Worm (Caenorhabditis elegans) whole organism, young adult: ENCODE data around the gene R166.3.

Source experiments
- B0336.3 ChIP-seq: fragments of 200-800 bp; sonication (Bioruptor generic); IDR thresholded peaks from 2 replicates; pipeline ENCODE4 v1.3.6; 2022; ENCODE audit warnings: missing genetic modification characterization, missing compliant biosample characterization
- C17E4.6 ChIP-seq: fragments of 200-800 bp; sonication (Bioruptor generic); IDR thresholded peaks from 2 replicates; pipeline ENCODE4 v1.3.6; 2022; ENCODE audit warnings: missing genetic modification reagents, missing genetic modification characterization, missing compliant biosample characterization
- D2030.7 ChIP-seq: fragments of 200-800 bp; sonication (Bioruptor generic); IDR thresholded peaks from 2 replicates; pipeline ENCODE4 v1.3.6; 2022; ENCODE audit warnings: missing genetic modification reagents, missing genetic modification characterization, missing compliant biosample characterization
- F37B4.10 ChIP-seq: fragments of 200-800 bp; sonication (Bioruptor generic); IDR thresholded peaks from 2 replicates; pipeline ENCODE4 v1.3.6; 2022; ENCODE audit warnings: missing genetic modification characterization, missing compliant biosample characterization
- F39B2.1 ChIP-seq: fragments of 200-800 bp; sonication (Bioruptor generic); IDR thresholded peaks from 2 replicates; pipeline ENCODE4 v1.3.6; 2022; ENCODE audit warnings: missing genetic modification reagents, missing genetic modification characterization, missing compliant biosample characterization
- F52B5.7 ChIP-seq: sonication (generic microtip); optimal IDR thresholded peaks from 2 replicates; lab custom pipeline; 2016; ENCODE audit warnings: mild to moderate bottlenecking, missing genetic modification characterization, missing compliant biosample characterization
- T07F8.4 ChIP-seq: sonication (generic microtip); optimal IDR thresholded peaks from 2 replicates; lab custom pipeline; 2016; ENCODE audit warnings: mild to moderate bottlenecking, missing genetic modification characterization, moderate library complexity, missing compliant biosample characterization
- T26A5.8 ChIP-seq: sonication (generic microtip); optimal IDR thresholded peaks from 2 replicates; lab custom pipeline; 2016; ENCODE audit warnings: missing genetic modification characterization, missing compliant biosample characterization
- Y56A3A.18 ChIP-seq: fragments of 200-800 bp; sonication (Bioruptor generic); IDR thresholded peaks from 2 replicates; pipeline ENCODE4 v1.3.6; 2022; ENCODE audit warnings: missing genetic modification reagents, missing genetic modification characterization, missing compliant biosample characterization
- Y79H2A.3 ChIP-seq: fragments of 200-800 bp; sonication (Bioruptor generic); conservative IDR thresholded peaks from 2 replicates; pipeline ENCODE4 v1.3.6; 2022; ENCODE audit warnings: missing genetic modification reagents, missing genetic modification characterization, missing compliant biosample characterization
- Y95B8A.8 ChIP-seq: fragments of 200-800 bp; sonication (Bioruptor generic); IDR thresholded peaks from 2 replicates; pipeline ENCODE4 v1.3.6; 2022; ENCODE audit warnings: missing genetic modification reagents, missing genetic modification characterization, missing compliant biosample characterization
- attf-5 ChIP-seq: fragments of 200-800 bp; sonication (Bioruptor generic); optimal IDR thresholded peaks from 2 replicates; lab custom pipeline; 2018; ENCODE audit warnings: mild to moderate bottlenecking, missing genetic modification characterization, missing compliant biosample characterization
- attf-6 ChIP-seq: fragments of 200-800 bp; sonication (Bioruptor generic); IDR thresholded peaks from 2 replicates; pipeline ENCODE4 v1.3.6; 2022; ENCODE audit warnings: missing genetic modification reagents, missing genetic modification characterization, missing compliant biosample characterization
- cebp-1 ChIP-seq, 2 experiments: fragments of 200-800 bp in 1 of 2; sonication (Bioruptor generic) in 1 of 2; sonication (generic microtip) in 1 of 2; IDR thresholded peaks in 1 of 2; optimal IDR thresholded peaks in 1 of 2; 2 replicates each; pipeline versions ENCODE4 v1.3.6 to Lab custom; 2017 to 2022; ENCODE audit warnings: missing compliant biosample characterization in 2 of 2, missing genetic modification characterization in 2 of 2, mild to moderate bottlenecking in 1 of 2, missing genetic modification reagents in 1 of 2, moderate library complexity in 1 of 2
- cebp-2 ChIP-seq: fragments of 200-800 bp; sonication (Bioruptor generic); IDR thresholded peaks from 2 replicates; pipeline ENCODE4 v1.3.6; 2022; ENCODE audit warnings: missing genetic modification characterization, missing compliant biosample characterization
- ceh-100 ChIP-seq: fragments of 200-800 bp; sonication (Bioruptor generic); IDR thresholded peaks from 2 replicates; pipeline ENCODE4 v1.3.6; 2022; ENCODE audit warnings: missing genetic modification reagents, missing genetic modification characterization, missing compliant biosample characterization
- ceh-40 ChIP-seq: fragments of 200-800 bp; sonication (Bioruptor generic); IDR thresholded peaks from 2 replicates; pipeline ENCODE4 v1.3.6; 2022; ENCODE audit warnings: missing genetic modification characterization, missing compliant biosample characterization
- die-1 ChIP-seq: sonication (generic microtip); optimal IDR thresholded peaks from 2 replicates; lab custom pipeline; 2016; ENCODE audit warnings: missing genotype, mild to moderate bottlenecking, missing genetic modification characterization, missing compliant biosample characterization
- dox-1 ChIP-seq: fragments of 200-800 bp; sonication (Bioruptor generic); IDR thresholded peaks from 2 replicates; pipeline ENCODE4 v1.3.6; 2022; ENCODE audit warnings: missing genetic modification reagents, missing genetic modification characterization, missing compliant biosample characterization
- efl-1 ChIP-seq: fragments of 150-350 bp; optimal IDR thresholded peaks from 2 replicates; lab custom pipeline; 2014; ENCODE audit warnings: missing biosample characterization, missing genetic modification reagents, missing genetic modification characterization
- egl-18 ChIP-seq: fragments of 200-800 bp; sonication (Bioruptor generic); IDR thresholded peaks from 2 replicates; pipeline ENCODE4 v1.3.6; 2022; ENCODE audit warnings: missing genetic modification reagents, missing genetic modification characterization, missing compliant biosample characterization
- lag-1 ChIP-seq: fragments of 200-800 bp; sonication (Bioruptor generic); IDR thresholded peaks from 2 replicates; pipeline ENCODE4 v1.3.6; 2022; ENCODE audit warnings: missing genetic modification reagents, missing genetic modification characterization, missing compliant biosample characterization
- lsl-1 ChIP-seq: fragments of 200-800 bp; sonication (Bioruptor generic); optimal IDR thresholded peaks from 2 replicates; lab custom pipeline; 2018; ENCODE audit warnings: mild to moderate bottlenecking, missing genetic modification characterization, moderate library complexity, missing compliant biosample characterization
- lsy-27 ChIP-seq: sonication (generic microtip); optimal IDR thresholded peaks from 2 replicates; lab custom pipeline; 2017; ENCODE audit warnings: missing genetic modification characterization, mild to moderate bottlenecking, missing compliant biosample characterization, antibody characterized with exemption, missing genotype, borderline replicate concordance; ENCODE audit not compliant: insufficient read depth
- madf-6 ChIP-seq: fragments of 200-800 bp; sonication (Bioruptor generic); IDR thresholded peaks from 2 replicates; pipeline ENCODE4 v1.3.6; 2022; ENCODE audit warnings: missing genetic modification reagents, missing genetic modification characterization, missing compliant biosample characterization
- mel-28 ChIP-seq: sonication (generic microtip); optimal IDR thresholded peaks from 2 replicates; lab custom pipeline; 2016; ENCODE audit warnings: borderline replicate concordance, mild to moderate bottlenecking, missing genetic modification characterization, missing compliant biosample characterization
- nfya-1 ChIP-seq: sonication (generic microtip); optimal IDR thresholded peaks from 2 replicates; lab custom pipeline; 2017; ENCODE audit warnings: antibody characterized with exemption, missing compliant biosample characterization, missing genetic modification characterization, borderline replicate concordance; ENCODE audit not compliant: insufficient read depth
- nfyb-1 ChIP-seq: fragments of 200-800 bp; sonication (Bioruptor generic); IDR thresholded peaks from 2 replicates; pipeline ENCODE4 v1.3.6; 2022; ENCODE audit warnings: missing genetic modification reagents, missing genetic modification characterization, missing compliant biosample characterization
- nhr-120 ChIP-seq: fragments of 200-800 bp; sonication (Bioruptor generic); IDR thresholded peaks from 2 replicates; pipeline ENCODE4 v1.3.6; 2022; ENCODE audit warnings: missing genetic modification characterization, missing compliant biosample characterization
- nhr-80 ChIP-seq: sonication (generic microtip); optimal IDR thresholded peaks from 2 replicates; lab custom pipeline; 2016; ENCODE audit warnings: missing genetic modification characterization, missing compliant biosample characterization
- snpc-1.3 ChIP-seq: sonication (generic microtip); optimal IDR thresholded peaks from 2 replicates; lab custom pipeline; 2017; ENCODE audit warnings: missing genetic modification characterization, mild to moderate bottlenecking, missing compliant biosample characterization, antibody characterized with exemption, moderate library complexity, missing genotype, missing genetic modification reagents; ENCODE audit not compliant: insufficient read depth
- sptf-2 ChIP-seq: fragments of 200-800 bp; sonication (Bioruptor generic); optimal IDR thresholded peaks from 2 replicates; lab custom pipeline; 2018; ENCODE audit warnings: mild to moderate bottlenecking, missing genetic modification characterization, missing compliant biosample characterization
- tbx-9 ChIP-seq: sonication (generic microtip); optimal IDR thresholded peaks from 2 replicates; lab custom pipeline; 2016; ENCODE audit warnings: borderline replicate concordance, missing genetic modification characterization, inconsistent platforms, missing compliant biosample characterization
- tlf-1 ChIP-seq: fragments of 200-800 bp; sonication (Bioruptor generic); optimal IDR thresholded peaks from 2 replicates; lab custom pipeline; 2018; ENCODE audit warnings: mild to moderate bottlenecking, missing genetic modification characterization, missing compliant biosample characterization
- unc-130 ChIP-seq: sonication (generic microtip); optimal IDR thresholded peaks from 2 replicates; lab custom pipeline; 2016; ENCODE audit warnings: missing genetic modification reagents, missing genetic modification characterization, missing compliant biosample characterization
- unc-62 ChIP-seq: fragments of 150-350 bp; optimal IDR thresholded peaks from 2 replicates; lab custom pipeline; 2014; ENCODE audit warnings: missing biosample characterization, missing genetic modification reagents, missing genetic modification characterization
- zfh-2 ChIP-seq: fragments of 200-800 bp; sonication (Bioruptor generic); conservative IDR thresholded peaks from 2 replicates; pipeline ENCODE4 v1.3.6; 2022; ENCODE audit warnings: missing genetic modification reagents, missing genetic modification characterization, missing compliant biosample characterization
- zim-3 ChIP-seq: sonication (generic microtip); optimal IDR thresholded peaks from 2 replicates; lab custom pipeline; 2017; ENCODE audit warnings: mild to moderate bottlenecking, missing genetic modification characterization, moderate library complexity, missing compliant biosample characterization
- ztf-18 ChIP-seq: sonication (generic microtip); optimal IDR thresholded peaks from 2 replicates; lab custom pipeline; 2016; ENCODE audit warnings: missing genotype, mild to moderate bottlenecking, missing genetic modification characterization, missing compliant biosample characterization
- ztf-22 ChIP-seq: fragments of 200-800 bp; sonication (Bioruptor generic); optimal IDR thresholded peaks from 2 replicates; lab custom pipeline; 2018; ENCODE audit warnings: mild to moderate bottlenecking, missing genetic modification characterization, moderate library complexity, missing compliant biosample characterization
- ztf-25 ChIP-seq: fragments of 200-800 bp; sonication (Bioruptor generic); IDR thresholded peaks from 2 replicates; pipeline ENCODE4 v1.3.6; 2022; ENCODE audit warnings: missing genetic modification reagents, missing genetic modification characterization, missing compliant biosample characterization
- ztf-28 ChIP-seq: fragments of 200-800 bp; sonication (Bioruptor generic); IDR thresholded peaks from 2 replicates; pipeline ENCODE4 v1.3.6; 2022; ENCODE audit warnings: missing genetic modification reagents, missing genetic modification characterization, missing compliant biosample characterization
- ztf-3 ChIP-seq: fragments of 200-800 bp; sonication (Bioruptor generic); optimal IDR thresholded peaks from 2 replicates; lab custom pipeline; 2018; ENCODE audit warnings: mild to moderate bottlenecking, missing genetic modification characterization, missing compliant biosample characterization

The R166.3 gene

DNA sequence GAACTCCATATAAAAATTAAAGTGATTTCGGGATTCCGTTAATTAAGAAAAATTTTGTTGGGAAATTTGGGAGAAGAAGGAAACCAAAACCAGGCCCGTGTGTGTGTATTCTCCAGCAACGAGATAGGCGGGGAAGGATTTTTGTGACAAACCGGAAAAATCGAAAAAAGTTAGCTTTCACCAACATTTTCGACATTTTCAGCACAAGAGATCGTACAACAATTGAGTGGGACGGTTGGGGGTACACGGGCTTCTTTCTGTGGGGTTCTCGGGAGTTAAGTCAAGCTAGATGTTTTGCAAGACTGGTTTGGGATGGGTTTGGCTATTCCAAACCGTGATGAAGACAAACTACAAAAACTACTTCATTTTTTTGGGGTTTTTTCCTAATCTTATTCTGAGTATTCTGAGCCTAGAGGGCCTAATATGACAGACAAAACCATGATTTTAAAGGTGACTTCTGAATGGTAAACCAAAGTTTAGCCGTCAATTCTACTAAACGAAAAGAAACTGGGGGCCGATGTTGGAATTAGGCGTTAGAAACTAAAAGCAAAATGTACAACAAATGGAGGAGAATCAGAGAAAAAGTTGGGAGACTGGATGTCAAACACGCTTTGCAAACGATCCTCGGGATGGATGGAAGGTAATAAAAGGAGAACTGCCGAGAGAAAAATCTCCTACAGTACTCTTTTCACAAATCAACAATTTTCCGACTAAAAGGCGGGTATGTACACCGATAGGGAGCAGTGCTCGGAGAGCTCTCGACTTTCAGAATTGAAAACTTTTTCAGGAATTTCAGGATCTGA lies 3.7 kb upstream of the R166.3 start (continued):
- peak; percentile 48 for TF ChIP-seq B0336.3
- TF ChIP-seq lsy-27: no peak
- TF ChIP-seq attf-6 (GFP tag; lab: Robert Waterston, UW): no peak

- TF ChIP-seq ztf-3 (GFP tag; lab: Kevin White, UChicago): peak; percentile 14
- peak; percentile 80 for TF ChIP-seq ceh-40
- no peak for TF ChIP-seq egl-18 (GFP tag; lab: Robert Waterston, UW)
- peak; percentile 74; the same call in 1 of the 2 replicates for TF ChIP-seq F39B2.1 (GFP tag; lab: Robert Waterston, UW)
- peak; percentile 91 for TF ChIP-seq attf-5
- peak; percentile 18; the same call in 1 of the 2 replicates for TF ChIP-seq cebp-1 (GFP tag; IDR thresholded peaks at IDR 0.05; lab: Robert Waterston, UW)
- peak; percentile 89 for TF ChIP-seq cebp-1 (tag; optimal IDR thresholded peaks at IDR 0.05; lab: Kevin White, UChicago)
- TF ChIP-seq T07F8.4 (tag; lab: Kevin White, UChicago): no peak
- TF ChIP-seq unc-62 (GFP tag; lab: Kevin White, UChicago): peak; percentile 84
- TF ChIP-seq unc-130: no peak
- no peak for TF ChIP-seq sptf-2 (GFP tag; lab: Kevin White, UChicago)
- 0 out of 2 replicates have a peak, but pooled peaks have one; percentile 7 for TF ChIP-seq Y79H2A.3 (GFP tag; lab: Robert Waterston, UW)
- TF ChIP-seq nfyb-1: peak; percentile 98
- TF ChIP-seq ztf-22 (GFP tag; lab: Kevin White, UChicago): peak; percentile 47
- TF ChIP-seq F52B5.7 (tag; lab: Kevin White, UChicago): peak; percentile 86
- TF ChIP-seq ztf-25: 0 out of 2 replicates have a peak, but pooled peaks have one; percentile 7
- peak; percentile 65 for TF ChIP-seq mel-28 (tag; lab: Kevin White, UChicago)
- TF ChIP-seq efl-1 (GFP tag; lab: Kevin White, UChicago): no peak
- no peak for TF ChIP-seq lag-1
- TF ChIP-seq ztf-18 (tag; lab: Kevin White, UChicago): no peak
- TF ChIP-seq lsy-27: peak; percentile 65
- peak; percentile 67 for TF ChIP-seq dox-1 (GFP tag; lab: Robert Waterston, UW)
- peak; percentile 5 for TF ChIP-seq tbx-9 (tag; lab: Kevin White, UChicago)
- no peak for TF ChIP-seq C17E4.6 (GFP tag; lab: Robert Waterston, UW)
- TF ChIP-seq nhr-80 (tag; lab: Kevin White, UChicago): peak; percentile 15
- no peak for TF ChIP-seq zfh-2 (GFP tag; lab: Robert Waterston, UW)
- peak; percentile 4; the same call in 1 of the 2 replicates for TF ChIP-seq B0336.3
- TF ChIP-seq zim-3 (tag; lab: Kevin White, UChicago): peak; percentile 77
- no peak for TF ChIP-seq attf-6 (GFP tag; lab: Robert Waterston, UW)
- peak; percentile 72 for TF ChIP-seq cebp-2 (GFP tag; lab: Robert Waterston, UW)
- peak; percentile 79 for TF ChIP-seq madf-6 (GFP tag; lab: Robert Waterston, UW)
- peak; percentile 36; the same call in 1 of the 2 replicates for TF ChIP-seq D2030.7 (GFP tag; lab: Robert Waterston, UW)
- peak; percentile 82 for TF ChIP-seq nhr-120 (GFP tag; lab: Robert Waterston, UW)
- TF ChIP-seq F37B4.10 (GFP tag; lab: Robert Waterston, UW): no peak
- TF ChIP-seq nfya-1: no peak
- TF ChIP-seq lsl-1 (GFP tag; lab: Kevin White, UChicago): peak; percentile 15
- peak; percentile 63 for TF ChIP-seq snpc-1.3 (tag; lab: Kevin White, UChicago)
- peak; percentile 50 for TF ChIP-seq T26A5.8 (tag; lab: Kevin White, UChicago)
- peak; percentile 76 for TF ChIP-seq tlf-1
- peak; percentile 85 for TF ChIP-seq Y95B8A.8 (GFP tag; lab: Robert Waterston, UW)
- TF ChIP-seq Y56A3A.18 (GFP tag; lab: Robert Waterston, UW): peak; percentile 92; the same call in 1 of the 2 replicates
- TF ChIP-seq ceh-100 (GFP tag; lab: Robert Waterston, UW): peak; percentile 66
- TF ChIP-seq ztf-28 (GFP tag; lab: Robert Waterston, UW): peak; percentile 45; the same call in 1 of the 2 replicates
- no peak for TF ChIP-seq die-1 (tag; lab: Kevin White, UChicago)
These were observed 2.9 kb upstream of the R166.3 start, which contains the start of gene pro-1 for ce11 chrII:10541923-10542486. pro-1 (minus strand) TSS chrII:10541996.
